Worm (Caenorhabditis elegans) whole organism, early embryonic: ENCODE data around the gene ctps-1.

Experiments
- B0310.2 ChIP-seq: sonication (generic microtip); optimal IDR thresholded peaks from 2 replicates; lab custom pipeline; 2016; ENCODE audit warnings: mild to moderate bottlenecking, missing genetic modification characterization, missing compliant biosample characterization
- aly-1 ChIP-seq: sonication (generic microtip); optimal IDR thresholded peaks from 2 replicates; lab custom pipeline; 2016; ENCODE audit warnings: missing genetic modification characterization, missing compliant biosample characterization
- ama-1 ChIP-seq: fragments of 150-350 bp; optimal IDR thresholded peaks from 2 replicates; lab custom pipeline; 2014
- ceh-13 ChIP-seq: fragments of 200-800 bp; sonication (Bioruptor generic); optimal IDR thresholded peaks from 2 replicates; lab custom pipeline; 2018; ENCODE audit warnings: mild to moderate bottlenecking, missing genetic modification characterization, missing compliant biosample characterization
- ceh-36 ChIP-seq: sonication (generic microtip); optimal IDR thresholded peaks from 2 replicates; lab custom pipeline; 2016; ENCODE audit warnings: missing genetic modification characterization, inconsistent platforms, missing compliant biosample characterization
- ets-7 ChIP-seq: sonication (generic microtip); optimal IDR thresholded peaks from 2 replicates; lab custom pipeline; 2016; ENCODE audit warnings: missing genotype, missing genetic modification characterization, missing compliant biosample characterization
- flt-1 ChIP-seq: fragments of 200-800 bp; sonication (Bioruptor generic); IDR thresholded peaks from 2 replicates; pipeline ENCODE4 v1.3.6; 2022; ENCODE audit warnings: missing genetic modification characterization, missing compliant biosample characterization
- hmbx-1 ChIP-seq: sonication (generic microtip); optimal IDR thresholded peaks from 2 replicates; lab custom pipeline; 2016; ENCODE audit warnings: mild to moderate bottlenecking, missing genetic modification characterization, missing compliant biosample characterization
- hmg-4 ChIP-seq: fragments of 200-800 bp; sonication (Bioruptor generic); optimal IDR thresholded peaks from 2 replicates; lab custom pipeline; 2018; ENCODE audit warnings: mild to moderate bottlenecking, missing genetic modification characterization, missing compliant biosample characterization
- hnd-1 ChIP-seq: sonication (generic microtip); optimal IDR thresholded peaks from 2 replicates; lab custom pipeline; 2016; ENCODE audit warnings: missing genetic modification characterization, missing compliant biosample characterization
- pes-1 ChIP-seq: fragments of 200-800 bp; sonication (Bioruptor generic); IDR thresholded peaks from 2 replicates; pipeline ENCODE4 v1.3.6; 2022; ENCODE audit warnings: missing genetic modification reagents, missing genetic modification characterization, missing compliant biosample characterization
- scrt-1 ChIP-seq: fragments of 200-800 bp; sonication (Bioruptor generic); IDR thresholded peaks from 2 replicates; pipeline ENCODE4 v1.3.6; 2022; ENCODE audit warnings: missing genetic modification characterization, missing compliant biosample characterization
- sea-1 ChIP-seq: fragments of 200-800 bp; sonication (Bioruptor generic); conservative IDR thresholded peaks from 2 replicates; pipeline ENCODE4 v1.3.6; 2022; ENCODE audit warnings: missing genetic modification characterization, missing compliant biosample characterization
- tbx-11 ChIP-seq: fragments of 200-800 bp; sonication (Bioruptor generic); IDR thresholded peaks from 2 replicates; pipeline ENCODE4 v1.3.6; 2022; ENCODE audit warnings: missing genetic modification characterization, missing compliant biosample characterization
- tbx-37 ChIP-seq: fragments of 200-800 bp; sonication (Bioruptor generic); conservative IDR thresholded peaks from 2 replicates; pipeline ENCODE4 v1.3.6; 2022; ENCODE audit warnings: missing genetic modification reagents, missing genetic modification characterization, missing compliant biosample characterization
- tra-4 ChIP-seq: sonication (generic microtip); optimal IDR thresholded peaks from 2 replicates; lab custom pipeline; 2017; ENCODE audit warnings: missing genetic modification characterization, missing compliant biosample characterization

ctps-1 gene

ce11 chrV:16840283-16840682, 45.6 kb downstream of the ctps-1 start:
- TF ChIP-seq scrt-1 (GFP tag; lab: Robert Waterston, UW): no peak
- TF ChIP-seq tbx-11 (GFP tag; lab: Robert Waterston, UW): no peak
- TF ChIP-seq sea-1 (GFP tag; lab: Robert Waterston, UW): no peak
- no peak for TF ChIP-seq hmg-4
- TF ChIP-seq B0310.2: no peak
- TF ChIP-seq hmbx-1 (tag; lab: Kevin White, UChicago): no peak

ce11 chrV:16840961-16841360, 46.3 kb downstream of the ctps-1 start, which contains the start of gene clec-40:
Gene clec-40 (minus strand): TSS chrV:16841061.
- TF ChIP-seq ceh-36 (tag; lab: Kevin White, UChicago) (no peak), ama-1 (no peak), hmg-4 (no peak), sea-1 (GFP tag; lab: Robert Waterston, UW) (no peak), hnd-1 (tag; lab: Kevin White, UChicago) (no peak), flt-1 (GFP tag; lab: Robert Waterston, UW) (no peak), tbx-37 (no peak), B0310.2 (no peak), tbx-11 (GFP tag; lab: Robert Waterston, UW) (no peak), hmbx-1 (tag; lab: Kevin White, UChicago) (no peak), ceh-13 (GFP tag; lab: Kevin White, UChicago) (no peak)

- no peak for TF ChIP-seq hmg-4
- no peak for TF ChIP-seq pes-1 (GFP tag; lab: Robert Waterston, UW)
- no peak for TF ChIP-seq tra-4 (tag; lab: Kevin White, UChicago)
- TF ChIP-seq ets-7 (tag; lab: Kevin White, UChicago): no peak
- TF ChIP-seq hnd-1 (tag; lab: Kevin White, UChicago): no peak
These were observed 48.3 kb downstream of the ctps-1 start, which contains the start of gene clec-25 for ce11 chrV:16842941-16843340. Gene clec-25 (plus strand): TSS chrV:16843241.

- TF ChIP-seq B0310.2 (no peak), tbx-37 (no peak), aly-1 (tag; lab: Kevin White, UChicago) (no peak), ama-1 (no peak), hmg-4 (no peak), flt-1 (GFP tag; lab: Robert Waterston, UW) (no peak), ceh-13 (GFP tag; lab: Kevin White, UChicago) (no peak)
These were observed 53.8 kb downstream of the ctps-1 start, which contains the start of the genes clec-36 and clec-26 for ce11 chrV:16848498-16848897. Gene clec-36 (minus strand): TSS chrV:16848598. Gene clec-26 (plus strand): TSS chrV:16848611.

- no peak for TF ChIP-seq ets-7 (tag; lab: Kevin White, UChicago)
- no peak for TF ChIP-seq hnd-1 (tag; lab: Kevin White, UChicago)
These were observed 57.3 kb downstream of the ctps-1 start, which contains the start of gene clec-37 for ce11 chrV:16852002-16852401. Gene clec-37 (minus strand): TSS chrV:16852102.
